Fruit fly (Drosophila melanogaster): Measurements from ENCODE around the gene eyg.

Gene eyg

dm6 chr3L:12453529-12453928, 14.3 kb downstream of the eyg start (continued):
- peak; percentile 16 for TF ChIP-seq CG14710 (tag; optimal IDR thresholded peaks at IDR 0.05)
- TF ChIP-seq Hand (GFP tag; optimal IDR thresholded peaks at IDR 0.05), result no peak
- TF ChIP-seq bab2 (GFP tag; optimal IDR thresholded peaks at IDR 0.05), result no peak
- TF ChIP-seq CG2202 (tag; optimal IDR thresholded peaks at IDR 0.05), result no peak
- TF ChIP-seq dmrt11E (tag; optimal IDR thresholded peaks at IDR 0.05), result peak; percentile 59
- no peak for TF ChIP-seq Sin3A (optimal IDR thresholded peaks at IDR 0.05)
- peak; percentile 8 for TF ChIP-seq fd102C (GFP tag; optimal IDR thresholded peaks at IDR 0.05)
- no peak for TF ChIP-seq ERR (GFP tag; optimal IDR thresholded peaks at IDR 0.05)
- no peak for TF ChIP-seq danr (GFP tag; IDR thresholded peaks at IDR 0.05)
- TF ChIP-seq oc (tag; optimal IDR thresholded peaks at IDR 0.05), result no peak
- no peak for TF ChIP-seq emc (GFP tag; optimal IDR thresholded peaks at IDR 0.05)
- no peak for TF ChIP-seq Gsc (GFP tag; IDR thresholded peaks at IDR 0.05)
- no peak for TF ChIP-seq HmgZ (tag; optimal IDR thresholded peaks at IDR 0.05)
- TF ChIP-seq CG4404 (GFP tag; IDR thresholded peaks at IDR 0.05), result peak; percentile 34; the same call in 1 of the 2 replicates
- no peak for TF ChIP-seq CG16815 (GFP tag; optimal IDR thresholded peaks at IDR 0.05)
- TF ChIP-seq row (GFP tag; IDR thresholded peaks at IDR 0.05), result 0 out of 3 replicates have a peak, but pooled peaks have one; percentile 17
- peak; percentile 12 for TF ChIP-seq CG17829 (tag; optimal IDR thresholded peaks at IDR 0.05)
- TF ChIP-seq en (GFP tag; optimal IDR thresholded peaks at IDR 0.05), result no peak
- no peak for TF ChIP-seq ase (GFP tag; IDR thresholded peaks at IDR 0.05)
- TF ChIP-seq chn (GFP tag; optimal IDR thresholded peaks at IDR 0.05), result no peak
- peak; percentile 31 for TF ChIP-seq gem (tag; optimal IDR thresholded peaks at IDR 0.05)
- no peak for TF ChIP-seq Lhr (GFP tag; optimal IDR thresholded peaks at IDR 0.05)
- TF ChIP-seq Sox100B (GFP tag; optimal IDR thresholded peaks at IDR 0.05), result no peak
- no peak for TF ChIP-seq nau (GFP tag; optimal IDR thresholded peaks at IDR 0.05)
- TF ChIP-seq CG10267 (tag; optimal IDR thresholded peaks at IDR 0.05), result peak; percentile 16
- TF ChIP-seq CG10979 (tag; optimal IDR thresholded peaks at IDR 0.05), result peak; percentile 42
- TF ChIP-seq zen (tag; optimal IDR thresholded peaks at IDR 0.05), result peak; percentile 9
- TF ChIP-seq CG2712 (tag; optimal IDR thresholded peaks at IDR 0.05), result peak; percentile 52
- TF ChIP-seq CG10462 (GFP tag; optimal IDR thresholded peaks at IDR 0.05), result no peak
- TF ChIP-seq zf30C (GFP tag; optimal IDR thresholded peaks at IDR 0.05), result peak; percentile 84
- no peak for TF ChIP-seq CG17802 (tag; optimal IDR thresholded peaks at IDR 0.05)
- TF ChIP-seq CG1647 (GFP tag; optimal IDR thresholded peaks at IDR 0.05), result no peak
- no peak for TF ChIP-seq CG12659 (GFP tag; optimal IDR thresholded peaks at IDR 0.05)
- TF ChIP-seq Stat92E (GFP tag; optimal IDR thresholded peaks at IDR 0.05), result no peak
- no peak for TF ChIP-seq ara (GFP tag; IDR thresholded peaks at IDR 0.05)
- no peak for TF ChIP-seq prd (optimal IDR thresholded peaks at IDR 0.05)
- peak; percentile 37; the same call in 2 of the 3 replicates for TF ChIP-seq prd (GFP tag; IDR thresholded peaks at IDR 0.05)
- no peak for TF ChIP-seq schlank (tag; optimal IDR thresholded peaks at IDR 0.05)
- peak; percentile 11 for TF ChIP-seq CG33557 (GFP tag; optimal IDR thresholded peaks at IDR 0.05)

- TF ChIP-seq ap (GFP tag; IDR thresholded peaks at IDR 0.05) (no peak), Bgb (GFP tag; IDR thresholded peaks at IDR 0.05; ENCODE audit: partially characterized antibody) (no peak), dmrt11E (tag; optimal IDR thresholded peaks at IDR 0.05) (peak; percentile 21), NK7.1 (GFP tag; optimal IDR thresholded peaks at IDR 0.05) (no peak), ash1 (GFP tag; optimal IDR thresholded peaks at IDR 0.05) (no peak), sens (GFP tag) (peak; percentile 33), sim (GFP tag; IDR thresholded peaks at IDR 0.05) (no peak), CG17612 (GFP tag; IDR thresholded peaks at IDR 0.05) (no peak)
These were observed 20.3 kb downstream of the eyg start for dm6 chr3L:12447501-12447900.
